Worm (Caenorhabditis elegans) whole organism, L4 larva: ENCODE data around the gene fbxa-138.

Source experiments
- R02D3.7 ChIP-seq: fragments of 150-350 bp; sonication (generic microtip); optimal IDR thresholded peaks from 3 replicates; lab custom pipeline; 2014; ENCODE audit warnings: missing biosample characterization, missing genetic modification characterization
- T20F7.1 ChIP-seq: fragments of 200-800 bp; sonication (Bioruptor generic); optimal IDR thresholded peaks from 2 replicates; lab custom pipeline; 2018; ENCODE audit warnings: mild to moderate bottlenecking, missing genetic modification characterization, missing compliant biosample characterization
- ama-1 ChIP-seq: fragments of 150-350 bp; optimal IDR thresholded peaks from 2 replicates; lab custom pipeline; 2014; ENCODE audit warnings: inconsistent platforms, mixed read lengths
- daf-19 ChIP-seq: fragments of 200-800 bp; sonication (Bioruptor generic); conservative IDR thresholded peaks from 2 replicates; pipeline ENCODE4 v1.3.6; 2022; ENCODE audit warnings: missing genetic modification characterization, missing compliant biosample characterization
- egl-43 ChIP-seq: fragments of 200-800 bp; sonication (Bioruptor generic); IDR thresholded peaks from 2 replicates; pipeline ENCODE4 v1.3.6; 2022; ENCODE audit warnings: missing genetic modification reagents, missing genetic modification characterization, missing compliant biosample characterization
- fkh-10 ChIP-seq: fragments of 150-350 bp; optimal IDR thresholded peaks from 2 replicates; lab custom pipeline; 2014; ENCODE audit warnings: missing biosample characterization, missing genetic modification reagents, missing genetic modification characterization
- lin-15B ChIP-seq: fragments of 150-350 bp; sonication (generic microtip); optimal IDR thresholded peaks from 3 replicates; lab custom pipeline; 2014; ENCODE audit warnings: missing biosample characterization, missing genetic modification characterization
- mep-1 ChIP-seq: fragments of 150-350 bp; sonication (generic microtip); optimal IDR thresholded peaks from 3 replicates; lab custom pipeline; 2014; ENCODE audit warnings: missing biosample characterization, missing genetic modification characterization
- nhr-102 ChIP-seq: sonication (generic microtip); optimal IDR thresholded peaks from 2 replicates; lab custom pipeline; 2016; ENCODE audit warnings: mild to moderate bottlenecking, missing genetic modification characterization, moderate library complexity, missing compliant biosample characterization
- nhr-237 ChIP-seq: sonication (generic microtip); optimal IDR thresholded peaks from 2 replicates; lab custom pipeline; 2017; ENCODE audit warnings: missing biosample characterization, missing genetic modification characterization
- nhr-25 ChIP-seq: sonication (generic microtip); optimal IDR thresholded peaks from 2 replicates; lab custom pipeline; 2017; ENCODE audit warnings: missing genetic modification characterization, mild to moderate bottlenecking, missing compliant biosample characterization, antibody characterized with exemption, moderate library complexity, borderline replicate concordance; ENCODE audit not compliant: insufficient read depth
- nhr-77 ChIP-seq: fragments of 150-350 bp; optimal IDR thresholded peaks from 2 replicates; lab custom pipeline; 2014; ENCODE audit warnings: missing biosample characterization, missing genetic modification characterization
- unc-62 ChIP-seq, 3 experiments: fragments of 150-350 bp in 1 of 3; sonication (generic microtip); optimal IDR thresholded peaks in 2 of 3; peaks in 1 of 3; 1 replicate in 1 of 3; 2 replicates in 2 of 3; lab custom pipeline; 2014 to 2017; ENCODE audit warnings: missing biosample characterization in 3 of 3, missing genetic modification characterization in 3 of 3, missing genetic modification reagents in 3 of 3, missing genotype in 1 of 3
- zfp-2 ChIP-seq: sonication (generic microtip); optimal IDR thresholded peaks from 2 replicates; lab custom pipeline; 2016; ENCODE audit warnings: mild to moderate bottlenecking, missing genetic modification characterization, missing compliant biosample characterization

ce11 chrIII:1349313-1349712 lies 34.7 kb downstream of the fbxa-138 start, which contains the start of gene fbxa-25:
- no peak for TF ChIP-seq nhr-25
- TF ChIP-seq T20F7.1 (GFP tag; lab: Kevin White, UChicago): no peak
- TF ChIP-seq fkh-10 (GFP tag; lab: Kevin White, UChicago): no peak
- no peak for TF ChIP-seq ama-1
- TF ChIP-seq nhr-77 (tag; lab: Kevin White, UChicago): no peak
- no peak for TF ChIP-seq egl-43 (GFP tag; lab: Robert Waterston, UW)
- TF ChIP-seq zfp-2 (tag; lab: Kevin White, UChicago): no peak
- no peak for TF ChIP-seq daf-19 (GFP tag; lab: Robert Waterston, UW)
- no peak for TF ChIP-seq unc-62 (GFP tag; optimal IDR thresholded peaks at IDR 0.05 in 1 of 2; lab: Kevin White, UChicago)
- TF ChIP-seq unc-62 (tag; optimal IDR thresholded peaks at IDR 0.05; lab: Kevin White, UChicago): no peak
- TF ChIP-seq R02D3.7 (tag; lab: Kevin White, UChicago): no peak
- TF ChIP-seq mep-1 (tag; lab: Kevin White, UChicago): no peak
- no peak for TF ChIP-seq lin-15B (tag; lab: Kevin White, UChicago)
- TF ChIP-seq nhr-237 (tag; lab: Kevin White, UChicago): no peak
- TF ChIP-seq nhr-102 (tag; lab: Kevin White, UChicago): no peak
